Worm (Caenorhabditis elegans) whole organism, midembryonic: ENCODE results near the gene dars-2.

ENCODE experiments used
- T22C8.4 ChIP-seq: fragments of 200-800 bp; sonication (Bioruptor generic); IDR thresholded peaks from 2 replicates; pipeline ENCODE4 v1.3.6; 2022; ENCODE audit warnings: missing genetic modification characterization, missing compliant biosample characterization
- cog-1 ChIP-seq: sonication (generic microtip); optimal IDR thresholded peaks from 2 replicates; lab custom pipeline; 2016; ENCODE audit warnings: missing genetic modification characterization, missing compliant biosample characterization
- flt-1 ChIP-seq: fragments of 200-800 bp; sonication (Bioruptor generic); IDR thresholded peaks from 2 replicates; pipeline ENCODE4 v1.3.6; 2022; ENCODE audit warnings: missing genetic modification characterization, missing compliant biosample characterization
- klf-2 ChIP-seq: fragments of 200-800 bp; sonication (Bioruptor generic); conservative IDR thresholded peaks from 2 replicates; pipeline ENCODE4 v1.3.6; 2022; ENCODE audit warnings: missing genetic modification reagents, missing genetic modification characterization, missing compliant biosample characterization
- med-1 ChIP-seq: sonication (generic microtip); optimal IDR thresholded peaks from 2 replicates; lab custom pipeline; 2017; ENCODE audit warnings: missing genetic modification characterization, mild to moderate bottlenecking, missing compliant biosample characterization, antibody characterized with exemption, missing genetic modification reagents; ENCODE audit not compliant: insufficient read depth
- ref-1 ChIP-seq: fragments of 200-800 bp; sonication (Bioruptor generic); conservative IDR thresholded peaks from 2 replicates; pipeline ENCODE4 v1.3.6; 2022; ENCODE audit warnings: missing genetic modification reagents, missing genetic modification characterization, missing compliant biosample characterization
- tab-1 ChIP-seq: fragments of 200-800 bp; sonication (Bioruptor generic); IDR thresholded peaks from 2 replicates; pipeline ENCODE4 v1.3.6; 2022; ENCODE audit warnings: missing genetic modification characterization, missing compliant biosample characterization
- ztf-23 ChIP-seq: fragments of 200-800 bp; sonication (Bioruptor generic); IDR thresholded peaks from 2 replicates; pipeline ENCODE4 v1.3.6; 2022; ENCODE audit warnings: missing genetic modification reagents, missing genetic modification characterization, missing compliant biosample characterization
- ztf-29 ChIP-seq: fragments of 200-800 bp; sonication (Bioruptor generic); IDR thresholded peaks from 2 replicates; pipeline ENCODE4 v1.3.6; 2022; ENCODE audit warnings: missing genetic modification reagents, missing genetic modification characterization, missing compliant biosample characterization

The dars-2 gene

DNA sequence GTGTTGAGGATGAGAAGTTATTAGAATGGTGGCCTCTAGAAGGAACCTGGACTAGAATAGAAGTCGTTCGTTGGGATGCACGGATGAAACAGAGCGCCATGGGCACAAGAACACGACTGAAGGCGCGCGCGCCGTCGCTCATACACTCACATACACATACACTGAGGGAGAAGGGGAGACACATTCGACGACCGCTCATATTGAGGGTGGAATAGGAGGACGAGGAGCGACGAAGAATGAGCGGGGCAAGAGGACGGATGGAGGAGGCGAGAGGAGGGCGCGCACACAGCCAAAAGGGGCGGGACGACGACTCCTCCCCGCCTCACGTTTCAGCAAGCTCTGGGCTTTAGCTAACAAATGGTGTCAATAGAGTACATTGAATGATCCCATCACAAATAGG lies 9.8 kb upstream of the dars-2 start:
- TF ChIP-seq flt-1 (GFP tag; lab: Robert Waterston, UW) (0 out of 2 replicates have a peak, but pooled peaks have one; percentile 36), klf-2 (GFP tag; lab: Robert Waterston, UW) (no peak), ref-1 (0 out of 2 replicates have a peak, but pooled peaks have one; percentile 8), tab-1 (no peak; the same call in 1 of the 2 replicates), ztf-29 (GFP tag; lab: Robert Waterston, UW) (no peak), med-1 (GFP tag; lab: Kevin White, UChicago) (no peak), cog-1 (tag; lab: Kevin White, UChicago) (no peak), ztf-23 (GFP tag; lab: Robert Waterston, UW) (peak; percentile 67; the same call in 1 of the 2 replicates), T22C8.4 (GFP tag; lab: Robert Waterston, UW) (no peak)

DNA sequence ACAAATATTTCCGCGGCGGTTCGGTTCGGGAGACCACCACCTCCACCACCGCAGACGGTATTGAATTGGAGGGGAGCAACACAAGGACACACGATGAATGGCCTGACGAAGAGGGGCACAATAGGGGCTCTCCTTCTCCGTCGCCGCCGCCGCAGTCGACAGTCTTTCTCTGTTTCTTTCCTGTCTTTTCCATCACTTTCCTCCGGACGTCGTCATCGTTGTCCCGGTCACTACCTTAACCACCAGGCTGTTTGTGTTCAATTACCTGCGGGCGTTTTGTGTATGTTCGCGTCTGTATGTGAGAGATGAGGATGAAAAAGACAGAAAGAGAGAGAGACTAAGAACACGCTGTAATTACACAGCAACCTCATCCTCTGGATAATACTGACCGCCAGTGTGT lies 8.8 kb upstream of the dars-2 start:
- TF ChIP-seq ztf-23 (GFP tag; lab: Robert Waterston, UW) (no peak), T22C8.4 (GFP tag; lab: Robert Waterston, UW) (no peak), ref-1 (no peak), klf-2 (GFP tag; lab: Robert Waterston, UW) (no peak), tab-1 (no peak), ztf-29 (GFP tag; lab: Robert Waterston, UW) (no peak), flt-1 (GFP tag; lab: Robert Waterston, UW) (no peak), cog-1 (tag; lab: Kevin White, UChicago) (no peak), med-1 (GFP tag; lab: Kevin White, UChicago) (no peak)

DNA sequence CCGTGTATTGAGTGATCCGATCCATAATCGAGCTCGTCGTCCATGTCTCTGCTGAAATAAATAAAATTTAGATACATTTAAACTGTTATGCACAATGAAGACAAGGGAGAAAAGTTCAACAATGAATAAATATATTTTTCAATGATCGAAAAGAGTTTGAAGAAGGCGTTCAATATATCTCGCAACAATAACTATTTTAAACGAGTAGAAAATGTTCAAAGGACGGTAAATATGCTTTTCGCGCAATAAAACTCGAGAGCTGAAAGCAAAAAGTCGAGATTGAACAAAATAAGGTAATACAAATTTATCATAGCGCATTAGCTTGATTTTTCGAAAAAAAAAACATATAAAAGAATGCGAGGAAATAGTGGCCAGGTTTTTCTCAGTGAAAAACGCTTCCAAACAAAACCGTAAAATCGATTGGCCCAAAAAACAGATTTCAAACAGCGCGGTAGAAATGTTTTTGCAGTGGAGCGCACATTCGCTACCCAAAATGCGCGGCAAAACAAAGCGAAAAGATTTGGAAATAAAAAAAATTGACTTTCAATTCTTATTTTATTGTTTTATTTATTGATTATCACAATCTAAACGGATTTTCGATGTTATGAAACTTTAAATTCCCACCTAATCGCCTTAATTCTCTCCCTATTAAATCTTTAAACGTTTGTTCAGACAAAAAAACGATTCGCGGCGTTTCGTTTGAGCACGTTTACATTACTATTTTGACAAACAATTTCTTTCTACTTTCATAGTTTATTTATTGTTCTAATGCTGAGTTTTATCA lies 7.5 kb upstream of the dars-2 start, which contains the start of the genes kup-1 and F10C2.4:
Gene kup-1 (minus strand): TSS at position 51 of the 784 bp plus-strand sequence.
Gene F10C2.4 (plus strand): TSS at position 734 of the 784 bp plus-strand sequence.
- TF ChIP-seq cog-1 (tag; lab: Kevin White, UChicago) (peak; percentile 53), ztf-23 (GFP tag; lab: Robert Waterston, UW) (no peak)

DNA sequence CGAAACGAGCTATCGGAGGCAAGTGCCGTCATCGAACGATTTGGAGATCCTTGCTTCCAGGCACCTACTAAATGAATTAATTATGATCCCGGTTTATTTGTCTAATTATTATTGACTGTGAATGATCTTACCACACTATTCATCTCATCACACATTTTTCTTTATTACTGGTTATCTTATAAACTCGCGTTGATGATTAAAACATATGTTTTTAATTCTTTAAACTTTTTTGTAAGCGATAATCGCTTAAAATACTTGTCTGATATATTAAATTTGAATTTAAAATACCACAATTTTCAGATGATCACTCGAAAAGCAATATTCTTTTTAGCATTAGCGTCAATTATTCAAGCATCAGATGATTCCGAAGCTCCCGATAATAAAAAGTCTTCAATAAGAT lies 3.4 kb upstream of the dars-2 start, which contains the start of gene F10C2.5:
Gene F10C2.5 (plus strand): TSS at position 301 of the 400 bp plus-strand sequence.
- TF ChIP-seq ztf-29 (GFP tag; lab: Robert Waterston, UW) (no peak), ztf-23 (GFP tag; lab: Robert Waterston, UW) (no peak), T22C8.4 (GFP tag; lab: Robert Waterston, UW) (no peak), klf-2 (GFP tag; lab: Robert Waterston, UW) (no peak), med-1 (GFP tag; lab: Kevin White, UChicago) (no peak), tab-1 (no peak), flt-1 (GFP tag; lab: Robert Waterston, UW) (no peak), ref-1 (no peak), cog-1 (tag; lab: Kevin White, UChicago) (no peak)

DNA sequence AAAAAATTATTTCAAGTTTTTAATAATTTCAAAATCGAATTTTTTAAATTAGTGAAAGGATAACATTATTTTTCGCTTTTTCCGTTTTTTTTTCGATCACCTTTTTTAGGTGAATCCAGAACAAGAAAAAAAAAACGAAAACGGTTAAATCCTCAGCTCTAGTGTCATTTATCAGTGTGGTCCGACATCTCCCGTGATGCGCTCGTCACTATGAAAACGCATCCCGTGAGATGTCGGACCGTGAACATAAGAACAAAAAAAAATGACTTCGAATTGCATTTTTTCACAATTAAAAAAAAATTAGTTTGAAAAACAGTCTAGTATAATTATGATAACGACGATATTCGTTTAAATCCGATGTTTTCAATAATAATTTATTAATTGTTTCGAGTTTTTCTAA lies 810 bp upstream of the dars-2 start:
- TF ChIP-seq cog-1 (tag; lab: Kevin White, UChicago) (no peak), flt-1 (GFP tag; lab: Robert Waterston, UW) (no peak), ztf-29 (GFP tag; lab: Robert Waterston, UW) (no peak), ztf-23 (GFP tag; lab: Robert Waterston, UW) (no peak), klf-2 (GFP tag; lab: Robert Waterston, UW) (no peak), tab-1 (no peak), T22C8.4 (GFP tag; lab: Robert Waterston, UW) (no peak), med-1 (GFP tag; lab: Kevin White, UChicago) (no peak), ref-1 (no peak)

DNA sequence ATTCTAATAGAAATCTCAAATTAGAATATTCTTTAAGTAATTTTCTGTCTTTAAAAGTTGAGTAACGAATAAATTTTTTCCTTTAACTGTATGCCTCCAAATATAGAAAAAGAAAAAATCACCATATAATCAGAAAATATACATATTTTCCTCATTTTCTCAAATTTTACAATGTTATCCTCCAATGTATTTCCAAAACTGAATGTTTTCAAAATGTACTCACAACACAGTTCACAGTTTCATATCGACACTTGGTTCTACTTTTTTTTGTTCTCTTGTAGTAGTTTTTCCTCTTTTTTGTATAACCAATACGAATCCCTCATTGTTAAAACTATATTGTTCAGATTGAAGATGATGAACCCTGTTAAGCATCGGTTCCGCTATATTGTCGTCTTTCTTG lies 5.1 kb downstream of the dars-2 start, which contains the start of gene F10C2.7:
Gene F10C2.7 (plus strand): TSS at position 301 of the 400 bp plus-strand sequence.
- TF ChIP-seq klf-2 (GFP tag; lab: Robert Waterston, UW): no peak
- no peak for TF ChIP-seq ztf-23 (GFP tag; lab: Robert Waterston, UW)
- no peak for TF ChIP-seq cog-1 (tag; lab: Kevin White, UChicago)
- no peak for TF ChIP-seq tab-1
- TF ChIP-seq T22C8.4 (GFP tag; lab: Robert Waterston, UW): no peak

DNA sequence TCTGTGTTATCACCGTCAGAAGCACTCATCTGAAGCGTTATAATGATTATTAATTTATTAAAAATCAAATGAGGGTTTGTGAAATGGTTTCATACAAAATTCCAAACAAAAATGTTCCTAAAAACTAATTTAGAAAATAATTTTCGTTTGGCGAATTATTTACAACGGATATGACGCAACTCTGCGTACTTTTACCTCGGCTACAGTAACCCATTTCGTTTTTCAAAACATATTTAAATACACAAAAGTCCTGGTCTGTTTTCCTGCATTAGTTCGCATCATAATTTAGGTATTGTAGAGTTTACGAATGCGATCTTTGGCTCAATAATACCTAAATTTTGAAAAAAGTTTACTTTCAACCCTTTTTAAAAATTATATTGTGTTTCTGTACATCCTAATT lies 11.2 kb downstream of the dars-2 start, which contains the start of gene R07B7.2:
Gene R07B7.2 (minus strand): TSS at position 35 of the 400 bp plus-strand sequence.
- no peak for TF ChIP-seq ztf-29 (GFP tag; lab: Robert Waterston, UW)

DNA sequence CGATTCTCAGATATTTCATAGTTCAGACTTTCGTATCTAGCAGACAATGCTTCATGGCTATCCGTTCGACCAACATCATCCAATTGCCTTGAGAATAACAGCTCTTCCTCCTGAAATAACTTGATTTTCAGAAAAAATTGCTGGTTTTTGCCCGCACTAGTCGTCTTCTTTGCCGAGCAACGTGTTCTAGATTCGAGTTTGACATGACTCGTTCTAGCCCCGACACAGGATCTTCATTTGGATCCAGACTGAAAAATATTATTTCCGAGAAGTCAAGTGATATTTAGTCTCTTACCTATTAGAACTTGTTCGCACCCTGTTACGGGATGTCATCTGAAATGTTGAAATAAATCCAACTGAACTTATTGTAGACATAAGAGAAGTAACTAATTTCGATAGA lies 14.5 kb downstream of the dars-2 start, which contains the start of gene clh-6:
Gene clh-6 (minus strand): TSS at position 333 of the 400 bp plus-strand sequence.
- TF ChIP-seq cog-1 (tag; lab: Kevin White, UChicago) (no peak), ref-1 (no peak), T22C8.4 (GFP tag; lab: Robert Waterston, UW) (no peak), ztf-29 (GFP tag; lab: Robert Waterston, UW) (no peak), med-1 (GFP tag; lab: Kevin White, UChicago) (no peak), klf-2 (GFP tag; lab: Robert Waterston, UW) (no peak), flt-1 (GFP tag; lab: Robert Waterston, UW) (0 out of 2 replicates have a peak, but pooled peaks have one; percentile 29), tab-1 (no peak), ztf-23 (GFP tag; lab: Robert Waterston, UW) (0 out of 2 replicates have a peak, but pooled peaks have one; percentile 31)

DNA sequence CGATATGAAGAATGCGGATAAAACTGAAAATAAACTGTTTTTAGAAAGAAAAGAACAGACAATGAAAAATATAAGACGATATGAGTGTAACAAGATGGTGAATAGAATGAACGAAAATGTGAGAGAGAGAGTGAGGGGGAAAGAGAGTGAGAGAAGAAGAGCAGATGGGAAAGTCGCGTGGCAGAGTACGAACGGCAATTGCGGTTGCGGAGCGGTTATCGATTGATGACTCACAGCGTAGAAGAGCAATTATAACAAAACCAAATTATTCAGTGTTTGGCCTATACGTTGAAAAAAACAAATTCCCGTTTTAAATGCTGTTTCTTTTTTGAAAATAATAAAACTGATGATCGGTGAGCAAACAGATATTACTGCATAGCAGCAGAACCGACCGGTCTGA lies 16.8 kb downstream of the dars-2 start, which contains the start of gene pqn-53:
Gene pqn-53 (minus strand): TSS at position 23 of the 400 bp plus-strand sequence.
- TF ChIP-seq ztf-29 (GFP tag; lab: Robert Waterston, UW) (no peak), T22C8.4 (GFP tag; lab: Robert Waterston, UW) (peak; percentile 48; the same call in 1 of the 2 replicates), cog-1 (tag; lab: Kevin White, UChicago) (no peak), flt-1 (GFP tag; lab: Robert Waterston, UW) (0 out of 2 replicates have a peak, but pooled peaks have one; percentile 46)
